Worm (Caenorhabditis elegans): ENCODE measurements around the gene F13E9.15.

Gene F13E9.15

ce11 chrIV:10889820-10890462, at the start of gene F13E9.15:
TSS of gene F13E9.15 (minus strand) at chrIV:10889870.
- no peak for TF ChIP-seq him-1 (tag; optimal IDR thresholded peaks at IDR 0.05)
- no peak for TF ChIP-seq W03F9.2 (tag; optimal IDR thresholded peaks at IDR 0.05)
- no peak for TF ChIP-seq dao-5 (tag; optimal IDR thresholded peaks at IDR 0.05)

- TF ChIP-seq him-1 (tag; optimal IDR thresholded peaks at IDR 0.05) (no peak), W03F9.2 (tag; optimal IDR thresholded peaks at IDR 0.05) (peak; percentile 80), dao-5 (tag; optimal IDR thresholded peaks at IDR 0.05) (no peak)
Measured at ce11 chrIV:10936906-10937540, 47.4 kb upstream of the F13E9.15 start, which contains the start of gene fic-1. TSS of gene fic-1 (plus strand) at chrIV:10937454.

- peak; percentile 4 for TF ChIP-seq dao-5 (tag; optimal IDR thresholded peaks at IDR 0.05)
- TF ChIP-seq W03F9.2 (tag; optimal IDR thresholded peaks at IDR 0.05): peak; percentile 83
- peak; percentile 38 for TF ChIP-seq him-1 (tag; optimal IDR thresholded peaks at IDR 0.05)
Measured at ce11 chrIV:10935853-10936491, 46.3 kb upstream of the F13E9.15 start, which contains the start of gene lgg-2. TSS of gene lgg-2 (minus strand) at chrIV:10935903.

- no peak for TF ChIP-seq dao-5 (tag; optimal IDR thresholded peaks at IDR 0.05)
- TF ChIP-seq W03F9.2 (tag; optimal IDR thresholded peaks at IDR 0.05): peak; percentile 81
- TF ChIP-seq him-1 (tag; optimal IDR thresholded peaks at IDR 0.05): peak; percentile 70
Measured at ce11 chrIV:10935336-10935735, 45.7 kb upstream of the F13E9.15 start.

ce11 chrIV:10934786-10935185, 45.1 kb upstream of the F13E9.15 start:
- no peak for TF ChIP-seq him-1 (tag; optimal IDR thresholded peaks at IDR 0.05)
- no peak for TF ChIP-seq dao-5 (tag; optimal IDR thresholded peaks at IDR 0.05)
- TF ChIP-seq W03F9.2 (tag; optimal IDR thresholded peaks at IDR 0.05): no peak

ce11 chrIV:10933777-10934546, 44.3 kb upstream of the F13E9.15 start:
- TF ChIP-seq W03F9.2 (tag; optimal IDR thresholded peaks at IDR 0.05): peak; percentile 8
- TF ChIP-seq him-1 (tag; optimal IDR thresholded peaks at IDR 0.05): peak; percentile 11
- no peak for TF ChIP-seq dao-5 (tag; optimal IDR thresholded peaks at IDR 0.05)

ce11 chrIV:10933062-10933552, 43.4 kb upstream of the F13E9.15 start, which contains the start of the genes dnc-1 and lsm-7:
TSS of gene dnc-1 (minus strand) at chrIV:10933203.
TSS of gene lsm-7 (plus strand) at chrIV:10933502.
- TF ChIP-seq W03F9.2 (tag; optimal IDR thresholded peaks at IDR 0.05) (peak; percentile 81), dao-5 (tag; optimal IDR thresholded peaks at IDR 0.05) (no peak), him-1 (tag; optimal IDR thresholded peaks at IDR 0.05) (peak; percentile 21)

- TF ChIP-seq dao-5 (tag; optimal IDR thresholded peaks at IDR 0.05): no peak
- no peak for TF ChIP-seq him-1 (tag; optimal IDR thresholded peaks at IDR 0.05)
- no peak for TF ChIP-seq W03F9.2 (tag; optimal IDR thresholded peaks at IDR 0.05)
Measured at ce11 chrIV:10919770-10920169, 30.1 kb upstream of the F13E9.15 start, which contains the start of gene rbr-2. TSS of gene rbr-2 (plus strand) at chrIV:10920070.

- TF ChIP-seq W03F9.2 (tag; optimal IDR thresholded peaks at IDR 0.05) (peak; percentile 82), him-1 (tag; optimal IDR thresholded peaks at IDR 0.05) (no peak), dao-5 (tag; optimal IDR thresholded peaks at IDR 0.05) (no peak)
Measured at ce11 chrIV:10918877-10919560, 29.3 kb upstream of the F13E9.15 start.

ce11 chrIV:10916134-10916533, 26.5 kb upstream of the F13E9.15 start:
- no peak for TF ChIP-seq him-1 (tag; optimal IDR thresholded peaks at IDR 0.05)
- no peak for TF ChIP-seq dao-5 (tag; optimal IDR thresholded peaks at IDR 0.05)
- no peak for TF ChIP-seq W03F9.2 (tag; optimal IDR thresholded peaks at IDR 0.05)

ce11 chrIV:10915388-10915787, 25.7 kb upstream of the F13E9.15 start, which contains the start of gene ZK593.3:
TSS of gene ZK593.3 (plus strand) at chrIV:10915688.
- TF ChIP-seq dao-5 (tag; optimal IDR thresholded peaks at IDR 0.05) (no peak), W03F9.2 (tag; optimal IDR thresholded peaks at IDR 0.05) (no peak), him-1 (tag; optimal IDR thresholded peaks at IDR 0.05) (no peak)

- TF ChIP-seq dao-5 (tag; optimal IDR thresholded peaks at IDR 0.05) (no peak), W03F9.2 (tag; optimal IDR thresholded peaks at IDR 0.05) (no peak), him-1 (tag; optimal IDR thresholded peaks at IDR 0.05) (no peak)
Measured at ce11 chrIV:10913081-10913480, 23.4 kb upstream of the F13E9.15 start, which contains the start of gene ZK593.2. TSS of gene ZK593.2 (plus strand) at chrIV:10913381.

Data from whole organism, L4/young adult.